Worm (Caenorhabditis elegans) whole organism, early embryonic: Measurements from ENCODE around the gene nstp-2.

ENCODE experiments used
- B0310.2 ChIP-seq: sonication (generic microtip); optimal IDR thresholded peaks from 2 replicates; lab custom pipeline; 2016; ENCODE audit warnings: mild to moderate bottlenecking, missing genetic modification characterization, missing compliant biosample characterization
- ama-1 ChIP-seq: fragments of 150-350 bp; optimal IDR thresholded peaks from 2 replicates; lab custom pipeline; 2014
- tbx-37 ChIP-seq: fragments of 200-800 bp; sonication (Bioruptor generic); conservative IDR thresholded peaks from 2 replicates; pipeline ENCODE4 v1.3.6; 2022; ENCODE audit warnings: missing genetic modification reagents, missing genetic modification characterization, missing compliant biosample characterization

DNA sequence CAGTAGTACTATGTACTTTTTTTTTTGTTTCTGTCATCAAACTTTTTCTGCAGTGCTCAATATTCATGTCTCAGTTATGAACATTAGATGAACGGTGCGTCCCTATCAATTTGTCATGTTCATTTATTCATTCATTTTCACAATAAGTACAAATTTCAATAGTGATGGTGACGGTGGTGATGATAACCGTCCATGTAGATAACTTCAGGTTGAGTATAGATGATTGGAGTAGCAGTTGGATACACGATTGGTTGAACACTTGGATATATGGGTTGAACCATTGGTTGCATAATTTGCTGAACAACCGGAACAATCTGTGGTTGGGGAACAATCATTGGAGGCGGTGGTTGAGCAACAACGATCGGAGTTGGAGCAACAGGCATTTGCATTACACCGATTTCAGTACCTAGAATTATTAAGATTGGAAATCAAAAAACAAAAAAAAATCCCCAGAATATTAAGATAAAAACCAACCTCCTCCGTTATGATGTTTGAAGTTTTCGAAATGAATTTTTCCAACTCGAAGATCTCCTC, 17.8 kb downstream of the nstp-2 start:
- no peak for TF ChIP-seq tbx-37
- TF ChIP-seq ama-1 (lab: Kevin White, UChicago), result no peak
- TF ChIP-seq B0310.2 (tag; lab: Kevin White, UChicago), result no peak
